Fruit fly (Drosophila melanogaster) whole organism, embryonic: Measurements from ENCODE around the gene mus201.

Experiments
- Adf1 ChIP-seq: fragments of 200-800 bp; sonication (Bioruptor generic); IDR thresholded peaks from 2 replicates; pipeline ENCODE4 v1.3.6; 2022; ENCODE audit warnings: missing biosample characterization, missing genetic modification characterization
- Asciz ChIP-seq: fragments of 200-800 bp; sonication (Bioruptor generic); optimal IDR thresholded peaks from 2 replicates; lab custom pipeline; 2017; ENCODE audit warnings: missing biosample characterization, mild to moderate bottlenecking, missing genetic modification characterization, missing genetic modification reagents
- CG11560 ChIP-seq: fragments of 200-800 bp; sonication (Bioruptor generic); IDR thresholded peaks from 3 replicates; pipeline ENCODE4 v1.3.6; 2022; ENCODE audit warnings: missing biosample characterization, missing genetic modification characterization
- CG12104 ChIP-seq: fragments of 200-800 bp; sonication (Bioruptor generic); optimal IDR thresholded peaks from 3 replicates; lab custom pipeline; 2016; ENCODE audit warnings: missing biosample characterization, missing genetic modification characterization
- CG12236 ChIP-seq: fragments of 200-800 bp; sonication (Bioruptor generic); optimal IDR thresholded peaks from 2 replicates; lab custom pipeline; 2016; ENCODE audit warnings: missing biosample characterization, missing genetic modification characterization
- CG14965 ChIP-seq: fragments of 200-800 bp; sonication (Bioruptor generic); optimal IDR thresholded peaks from 2 replicates; lab custom pipeline; 2016; ENCODE audit warnings: missing biosample characterization, missing genetic modification characterization, borderline replicate concordance
- CG15696 ChIP-seq: fragments of 200-800 bp; sonication (Bioruptor generic); optimal IDR thresholded peaks from 2 replicates; lab custom pipeline; 2019; ENCODE audit warnings: missing biosample characterization, mild to moderate bottlenecking, missing genetic modification characterization, moderate library complexity
- CG1602 ChIP-seq: fragments of 200-800 bp; sonication (Bioruptor generic); optimal IDR thresholded peaks from 3 replicates; lab custom pipeline; 2016; ENCODE audit warnings: missing biosample characterization, missing genetic modification characterization
- CG17361 ChIP-seq: fragments of 200-800 bp; sonication (Bioruptor generic); IDR thresholded peaks from 3 replicates; pipeline ENCODE4 v1.3.6; 2022; ENCODE audit warnings: missing biosample characterization, missing genetic modification characterization
- CG17385 ChIP-seq: fragments of 200-800 bp; sonication (Bioruptor generic); optimal IDR thresholded peaks from 3 replicates; lab custom pipeline; 2018; ENCODE audit warnings: missing biosample characterization, mild to moderate bottlenecking, missing genetic modification characterization
- CG17568 ChIP-seq: fragments of 200-800 bp; sonication (Bioruptor generic); optimal IDR thresholded peaks from 2 replicates; lab custom pipeline; 2018; ENCODE audit warnings: missing biosample characterization, mild to moderate bottlenecking, missing genetic modification characterization, moderate library complexity
- CG18011 ChIP-seq: fragments of 200-800 bp; sonication (Bioruptor generic); optimal IDR thresholded peaks from 2 replicates; lab custom pipeline; 2017; ENCODE audit warnings: missing biosample characterization, missing genetic modification characterization, mild to moderate bottlenecking, moderate library complexity, missing genotype
- CG32772 ChIP-seq: fragments of 200-800 bp; sonication (Bioruptor generic); IDR thresholded peaks from 2 replicates; pipeline ENCODE4 v1.3.6; 2022; ENCODE audit warnings: missing biosample characterization, missing genetic modification characterization
- CG34224 ChIP-seq: fragments of 200-800 bp; sonication (Bioruptor generic); IDR thresholded peaks from 3 replicates; pipeline ENCODE4 v1.3.6; 2022; ENCODE audit warnings: missing biosample characterization, missing genetic modification characterization; ENCODE audit not compliant: partially characterized antibody
- CG3726 ChIP-seq: fragments of 200-800 bp; sonication (Bioruptor generic); IDR thresholded peaks from 3 replicates; pipeline ENCODE4, ENCODE4 v1.3.6; 2022; ENCODE audit warnings: missing biosample characterization, missing genetic modification characterization
- CG6254 ChIP-seq: fragments of 200-800 bp; sonication (Bioruptor generic); optimal IDR thresholded peaks from 3 replicates; lab custom pipeline; 2017; ENCODE audit warnings: mild to moderate bottlenecking, missing biosample characterization, missing genetic modification reagents, missing genetic modification characterization
- CG7987 ChIP-seq: fragments of 200-800 bp; sonication (Bioruptor generic); optimal IDR thresholded peaks from 2 replicates; lab custom pipeline; 2018; ENCODE audit warnings: missing biosample characterization, mild to moderate bottlenecking, missing genetic modification characterization, moderate library complexity
- CG8290 ChIP-seq, 3 experiments: fragments of 200-800 bp; sonication (Bioruptor generic); optimal IDR thresholded peaks; 2 replicates each; lab custom pipeline; 2016 to 2019; ENCODE audit warnings: missing biosample characterization in 3 of 3, missing genetic modification characterization in 3 of 3, mild to moderate bottlenecking in 2 of 3, moderate library complexity in 1 of 3
- CTCF ChIP-seq: fragments of 200-800 bp; sonication (Bioruptor generic); optimal IDR thresholded peaks from 2 replicates; lab custom pipeline; 2017; ENCODE audit warnings: missing biosample characterization, mild to moderate bottlenecking, missing genetic modification characterization, moderate library complexity
- Chrac-16 ChIP-seq: fragments of 200-800 bp; sonication (Bioruptor generic); optimal IDR thresholded peaks from 3 replicates; lab custom pipeline; 2016; ENCODE audit warnings: missing biosample characterization, missing genetic modification characterization
- D ChIP-seq, 2 experiments: fragments of 200-800 bp in 1 of 2; fragments of >200 bp in 1 of 2; sonication (Bioruptor generic) in 1 of 2; optimal IDR thresholded peaks; 2 replicates in 1 of 2; 3 replicates in 1 of 2; lab custom pipeline; 2017; ENCODE audit warnings: mild to moderate bottlenecking in 1 of 2, missing biosample characterization in 1 of 2, missing genetic modification characterization in 1 of 2, missing genetic modification reagents in 1 of 2
- H15 ChIP-seq: fragments of 200-800 bp; sonication (Bioruptor generic); IDR thresholded peaks from 3 replicates; pipeline ENCODE4 v1.3.6; 2022; ENCODE audit warnings: missing biosample characterization, missing genetic modification characterization
- Lim3 ChIP-seq: fragments of 200-800 bp; sonication (Bioruptor generic); IDR thresholded peaks from 2 replicates; pipeline ENCODE4 v1.3.6; 2022; ENCODE audit warnings: missing biosample characterization, missing genetic modification characterization
- NC2α ChIP-seq: fragments of 200-800 bp; sonication (Bioruptor generic); optimal IDR thresholded peaks from 2 replicates; lab custom pipeline; 2016; ENCODE audit warnings: missing biosample characterization, missing genetic modification characterization
- Oaz ChIP-seq: fragments of 200-800 bp; sonication (Bioruptor generic); IDR thresholded peaks from 2 replicates; pipeline ENCODE4 v1.3.6; 2022; ENCODE audit warnings: missing biosample characterization, missing genetic modification characterization
- Opbp ChIP-seq: fragments of 200-800 bp; sonication (Bioruptor generic); IDR thresholded peaks from 3 replicates; pipeline ENCODE4 v1.3.6; 2022; ENCODE audit warnings: missing biosample characterization, missing genetic modification characterization; ENCODE audit not compliant: partially characterized antibody
- PHDP ChIP-seq: fragments of 200-800 bp; sonication (Bioruptor generic); optimal IDR thresholded peaks from 3 replicates; lab custom pipeline; 2018; ENCODE audit warnings: missing biosample characterization, mild to moderate bottlenecking, missing genetic modification characterization, moderate library complexity
- Sox102F ChIP-seq: fragments of 200-800 bp; sonication (Bioruptor generic); optimal IDR thresholded peaks from 2 replicates; lab custom pipeline; 2018; ENCODE audit warnings: missing biosample characterization, mild to moderate bottlenecking, missing genetic modification characterization, moderate library complexity
- ac ChIP-seq: fragments of 200-800 bp; sonication (Bioruptor generic); optimal IDR thresholded peaks from 3 replicates; lab custom pipeline; 2017; ENCODE audit warnings: missing biosample characterization, mild to moderate bottlenecking, missing genetic modification characterization
- bbx ChIP-seq: fragments of 200-800 bp; sonication (Bioruptor generic); IDR thresholded peaks from 2 replicates; pipeline ENCODE4 v1.3.6; 2022; ENCODE audit warnings: missing biosample characterization, missing genetic modification characterization; ENCODE audit not compliant: partially characterized antibody
- bowl ChIP-seq: fragments of 200-800 bp; sonication (Bioruptor generic); IDR thresholded peaks from 2 replicates; pipeline ENCODE4 v1.3.6; 2022; ENCODE audit warnings: missing biosample characterization, missing genetic modification characterization
- chm ChIP-seq: fragments of 200-800 bp; sonication (Bioruptor generic); IDR thresholded peaks from 2 replicates; pipeline ENCODE4 v1.3.6; 2022; ENCODE audit warnings: missing biosample characterization, missing genetic modification characterization
- gro ChIP-seq: fragments of 200-800 bp; sonication (Bioruptor generic); optimal IDR thresholded peaks from 2 replicates; lab custom pipeline; 2016; ENCODE audit warnings: missing biosample characterization, missing genetic modification characterization
- gsb ChIP-seq: fragments of 200-800 bp; sonication (Bioruptor generic); IDR thresholded peaks from 2 replicates; pipeline ENCODE4 v1.3.6; 2022; ENCODE audit warnings: missing biosample characterization, missing genetic modification characterization
- gt ChIP-seq: fragments of 200-800 bp; sonication (Bioruptor generic); IDR thresholded peaks from 2 replicates; pipeline ENCODE4 v1.3.6; 2022; ENCODE audit warnings: missing biosample characterization, missing genetic modification characterization
- her ChIP-seq: fragments of 200-800 bp; sonication (Bioruptor generic); optimal IDR thresholded peaks from 2 replicates; lab custom pipeline; 2016; ENCODE audit warnings: missing biosample characterization, missing genetic modification characterization
- hkb ChIP-seq, 2 experiments: fragments of 200-800 bp in 1 of 2; fragments of >200 bp in 1 of 2; sonication (Bioruptor generic) in 1 of 2; IDR thresholded peaks in 1 of 2; optimal IDR thresholded peaks in 1 of 2; 2 replicates each; pipeline versions ENCODE4 v1.3.6 to Lab custom; 2017 to 2022; ENCODE audit warnings: missing biosample characterization in 1 of 2, missing genetic modification characterization in 1 of 2
- jigr1 ChIP-seq: fragments of 200-800 bp; sonication (Bioruptor generic); IDR thresholded peaks from 3 replicates; pipeline ENCODE4 v1.3.6; 2022; ENCODE audit warnings: missing biosample characterization, missing genetic modification characterization
- klu ChIP-seq: fragments of 200-800 bp; sonication (Bioruptor generic); IDR thresholded peaks from 2 replicates; pipeline ENCODE4 v1.3.6; 2022; ENCODE audit warnings: missing biosample characterization, missing genetic modification characterization
- kni ChIP-seq: fragments of 200-800 bp; sonication (Bioruptor generic); optimal IDR thresholded peaks from 3 replicates; lab custom pipeline; 2017; ENCODE audit warnings: mild to moderate bottlenecking, missing biosample characterization, missing genetic modification reagents, missing genetic modification characterization
- nerfin-1 ChIP-seq: fragments of 200-800 bp; sonication (Bioruptor generic); optimal IDR thresholded peaks from 3 replicates; lab custom pipeline; 2019; ENCODE audit warnings: missing biosample characterization, mild to moderate bottlenecking, missing genetic modification characterization, moderate library complexity
- nmo ChIP-seq: fragments of 200-800 bp; sonication (Bioruptor generic); optimal IDR thresholded peaks from 2 replicates; lab custom pipeline; 2018; ENCODE audit warnings: missing biosample characterization, mild to moderate bottlenecking, missing genetic modification characterization, moderate library complexity
- nom ChIP-seq: fragments of 200-800 bp; sonication (Bioruptor generic); optimal IDR thresholded peaks from 2 replicates; lab custom pipeline; 2017; ENCODE audit warnings: missing biosample characterization, missing genetic modification characterization, mild to moderate bottlenecking, moderate library complexity, missing genetic modification reagents
- pros ChIP-seq: fragments of 200-800 bp; sonication (Bioruptor generic); optimal IDR thresholded peaks from 3 replicates; lab custom pipeline; 2019; ENCODE audit warnings: missing biosample characterization, mild to moderate bottlenecking, missing genetic modification characterization, moderate library complexity
- repo ChIP-seq: fragments of 200-800 bp; sonication (Bioruptor generic); optimal IDR thresholded peaks from 2 replicates; lab custom pipeline; 2016; ENCODE audit warnings: missing biosample characterization, missing genetic modification characterization
- seq ChIP-seq: fragments of 200-800 bp; sonication (Bioruptor generic); IDR thresholded peaks from 2 replicates; pipeline ENCODE4 v1.3.6; 2022; ENCODE audit warnings: missing biosample characterization, missing genetic modification characterization
- so ChIP-seq: fragments of 200-800 bp; sonication (Bioruptor generic); IDR thresholded peaks from 3 replicates; pipeline ENCODE4 v1.3.6; 2022; ENCODE audit warnings: missing biosample characterization, missing genetic modification characterization
- tio ChIP-seq: fragments of 200-800 bp; sonication (Bioruptor generic); optimal IDR thresholded peaks from 2 replicates; lab custom pipeline; 2017; ENCODE audit warnings: missing biosample characterization, missing genetic modification characterization, inconsistent platforms
- toy ChIP-seq: fragments of 200-800 bp; sonication (Bioruptor generic); IDR thresholded peaks from 2 replicates; pipeline ENCODE4 v1.3.6; 2022; ENCODE audit warnings: missing biosample characterization, missing genetic modification characterization
- trem ChIP-seq: fragments of 200-800 bp; optimal IDR thresholded peaks from 3 replicates; lab custom pipeline; 2019; ENCODE audit warnings: missing biosample characterization, mild to moderate bottlenecking, missing genetic modification characterization, moderate library complexity
- trh ChIP-seq: fragments of 200-800 bp; sonication (Bioruptor generic); optimal IDR thresholded peaks from 2 replicates; lab custom pipeline; 2016; ENCODE audit warnings: missing biosample characterization, missing genetic modification characterization

The mus201 gene

DNA sequence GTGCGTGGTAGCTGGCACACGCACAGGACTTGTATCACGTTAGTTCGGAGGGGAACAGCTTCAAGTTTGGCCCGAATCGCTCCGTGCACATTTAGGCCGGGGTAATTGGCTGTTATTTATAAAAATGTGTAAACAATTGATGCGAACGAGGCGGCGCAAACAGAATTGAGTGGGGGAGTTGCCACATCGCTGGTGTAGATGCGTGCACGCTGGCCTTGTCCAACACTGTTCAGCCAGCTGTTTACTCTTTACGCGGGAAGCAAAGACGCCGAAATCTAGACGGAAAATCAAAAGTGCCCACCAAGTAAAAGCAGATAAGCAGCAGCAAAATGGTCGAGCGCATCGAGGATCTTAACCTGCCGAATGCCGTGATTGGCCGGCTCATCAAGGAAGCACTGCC lies 793 bp upstream of the mus201 start, which contains the start of the genes D12 and Chrac-14 (continued):
- TF ChIP-seq ac (GFP tag; lab: Kevin White, UChicago), result no peak
- TF ChIP-seq trem, result peak; percentile 49
- TF ChIP-seq CG15696 (tag; lab: Kevin White, UChicago), result no peak
- no peak for TF ChIP-seq CG14965 (GFP tag; lab: Kevin White, UChicago)
- TF ChIP-seq CG12236 (GFP tag; lab: Kevin White, UChicago), result no peak
- TF ChIP-seq nerfin-1 (tag; lab: Kevin White, UChicago), result no peak
- 0 out of 2 replicates have a peak, but pooled peaks have one; percentile 16 for TF ChIP-seq Adf1 (GFP tag; lab: Robert Waterston, UW)
- no peak for TF ChIP-seq CG12104 (GFP tag; lab: Kevin White, UChicago)
- no peak for TF ChIP-seq gro (GFP tag; lab: Kevin White, UChicago)
- TF ChIP-seq Opbp (GFP tag; lab: Robert Waterston, UW), result 0 out of 3 replicates have a peak, but pooled peaks have one; percentile 7
- no peak for TF ChIP-seq bbx (GFP tag; lab: Robert Waterston, UW)
- no peak for TF ChIP-seq repo (GFP tag; lab: Kevin White, UChicago)
- no peak for TF ChIP-seq kni
- TF ChIP-seq CG17385 (GFP tag; lab: Kevin White, UChicago), result no peak
- no peak for TF ChIP-seq H15 (GFP tag; lab: Robert Waterston, UW)
- TF ChIP-seq CG11560 (tag; lab: Robert Waterston, UW), result no peak
- no peak for TF ChIP-seq bowl (GFP tag; lab: Robert Waterston, UW)
- TF ChIP-seq D (optimal IDR thresholded peaks at IDR 0.05; lab: Kevin White, UChicago), result no peak
- no peak for TF ChIP-seq D (GFP tag; optimal IDR thresholded peaks at IDR 0.05; lab: Kevin White, UChicago)
- no peak for TF ChIP-seq CG8290 (GFP tag; optimal IDR thresholded peaks at IDR 0.05; lab: Kevin White, UChicago)
- no peak for TF ChIP-seq CG8290 (tag; optimal IDR thresholded peaks at IDR 0.05; lab: Kevin White, UChicago)
- no peak for TF ChIP-seq NC2α
- no peak for TF ChIP-seq jigr1 (GFP tag; lab: Robert Waterston, UW)
- TF ChIP-seq CTCF (GFP tag; lab: Kevin White, UChicago), result no peak
- no peak for TF ChIP-seq Asciz (GFP tag; lab: Kevin White, UChicago)
- no peak for TF ChIP-seq hkb (optimal IDR thresholded peaks at IDR 0.05; lab: Kevin White, UChicago)
- no peak for TF ChIP-seq hkb (GFP tag; IDR thresholded peaks at IDR 0.05; lab: Robert Waterston, UW)
- no peak for TF ChIP-seq CG18011 (GFP tag; lab: Kevin White, UChicago)
- TF ChIP-seq trh (GFP tag; lab: Kevin White, UChicago), result no peak
- no peak for TF ChIP-seq CG6254
- TF ChIP-seq CG34224 (GFP tag; lab: Robert Waterston, UW), result no peak
- no peak for TF ChIP-seq nom (GFP tag; lab: Kevin White, UChicago)
- no peak for TF ChIP-seq tio (GFP tag; lab: Kevin White, UChicago)
- TF ChIP-seq nmo, result no peak
- peak; percentile 2 for TF ChIP-seq her (GFP tag; lab: Kevin White, UChicago)
- TF ChIP-seq CG32772 (GFP tag; lab: Robert Waterston, UW), result no peak
- no peak for TF ChIP-seq Chrac-16 (GFP tag; lab: Kevin White, UChicago)
- TF ChIP-seq CG17361 (GFP tag; lab: Robert Waterston, UW), result no peak
- no peak; the same call in 1 of the 2 replicates for TF ChIP-seq chm (GFP tag; lab: Robert Waterston, UW)
- TF ChIP-seq Oaz (GFP tag; lab: Robert Waterston, UW), result no peak
- TF ChIP-seq CG7987 (GFP tag; lab: Kevin White, UChicago), result no peak
- no peak for TF ChIP-seq CG1602 (GFP tag; lab: Kevin White, UChicago)
- TF ChIP-seq seq (GFP tag; lab: Robert Waterston, UW), result no peak
- no peak for TF ChIP-seq CG3726 (GFP tag; lab: Robert Waterston, UW)
- TF ChIP-seq so (GFP tag; lab: Robert Waterston, UW), result no peak
- TF ChIP-seq CG17568 (GFP tag; lab: Kevin White, UChicago), result no peak
- no peak for TF ChIP-seq klu (GFP tag; lab: Robert Waterston, UW)
- no peak for TF ChIP-seq Sox102F
- no peak for TF ChIP-seq toy (GFP tag; lab: Robert Waterston, UW)
- no peak for TF ChIP-seq gt (GFP tag; lab: Robert Waterston, UW)
- TF ChIP-seq pros (GFP tag; lab: Kevin White, UChicago), result no peak
- TF ChIP-seq PHDP (tag; lab: Kevin White, UChicago), result no peak
- TF ChIP-seq gsb (GFP tag; lab: Robert Waterston, UW), result no peak
- TF ChIP-seq Lim3, result no peak
